Worm (Caenorhabditis elegans) whole organism, L1 larva: Measurements from ENCODE around the gene Y37E11AL.3.

Experiments
- C04F5.9 ChIP-seq: sonication (generic microtip); optimal IDR thresholded peaks from 2 replicates; lab custom pipeline; 2016; ENCODE audit warnings: missing genetic modification characterization, missing compliant biosample characterization
- C16A3.4 ChIP-seq: fragments of 150-350 bp; optimal IDR thresholded peaks from 2 replicates; lab custom pipeline; 2014; ENCODE audit warnings: missing biosample characterization, missing genetic modification characterization
- Y116A8C.19 ChIP-seq: sonication (generic microtip); optimal IDR thresholded peaks from 2 replicates; lab custom pipeline; 2016; ENCODE audit warnings: missing compliant biosample characterization, missing genetic modification characterization, borderline replicate concordance
- aha-1 ChIP-seq: fragments of 150-350 bp; optimal IDR thresholded peaks from 2 replicates; lab custom pipeline; 2014; ENCODE audit warnings: missing biosample characterization, missing genetic modification characterization
- aly-2 ChIP-seq: fragments of 150-350 bp; optimal IDR thresholded peaks from 2 replicates; lab custom pipeline; 2014; ENCODE audit warnings: missing biosample characterization, missing genetic modification characterization
- ceh-63 ChIP-seq: fragments of 200-800 bp; sonication (Bioruptor generic); optimal IDR thresholded peaks from 2 replicates; lab custom pipeline; 2018; ENCODE audit warnings: mild to moderate bottlenecking, missing genetic modification characterization, missing compliant biosample characterization
- ceh-82 ChIP-seq, 3 experiments: fragments of 150-350 bp in 1 of 3; sonication (generic microtip) in 2 of 3; optimal IDR thresholded peaks; 2 replicates each; lab custom pipeline; 2014 to 2017; ENCODE audit warnings: missing biosample characterization in 3 of 3, missing genetic modification characterization in 3 of 3
- efl-1 ChIP-seq, 4 experiments: fragments of 150-350 bp; optimal IDR thresholded peaks in 3 of 4; peaks in 1 of 4; 1 replicate in 1 of 4; 2 replicates in 3 of 4; lab custom pipeline; 2014; ENCODE audit warnings: missing biosample characterization in 2 of 4, missing genetic modification characterization in 2 of 4, missing genetic modification reagents in 2 of 4
- efl-3 ChIP-seq: fragments of 200-800 bp; sonication (Bioruptor generic); optimal IDR thresholded peaks from 2 replicates; lab custom pipeline; 2018; ENCODE audit warnings: mild to moderate bottlenecking, missing genetic modification characterization, missing compliant biosample characterization
- egl-13 ChIP-seq: sonication (generic microtip); optimal IDR thresholded peaks from 2 replicates; lab custom pipeline; 2016; ENCODE audit warnings: missing genotype, missing genetic modification reagents, missing genetic modification characterization, missing compliant biosample characterization
- elt-2 ChIP-seq: sonication (generic microtip); optimal IDR thresholded peaks from 2 replicates; lab custom pipeline; 2016; ENCODE audit warnings: missing genetic modification characterization, mild to moderate bottlenecking, inconsistent platforms, missing compliant biosample characterization, missing genetic modification reagents
- ets-5 ChIP-seq: fragments of 200-800 bp; sonication (Bioruptor generic); IDR thresholded peaks from 2 replicates; pipeline ENCODE4 v1.3.6; 2022; ENCODE audit warnings: missing genetic modification characterization, missing compliant biosample characterization
- fkh-10 ChIP-seq: sonication (generic microtip); optimal IDR thresholded peaks from 2 replicates; lab custom pipeline; 2017; ENCODE audit warnings: missing biosample characterization, missing genetic modification reagents, missing genetic modification characterization
- fos-1 ChIP-seq: fragments of 150-350 bp; optimal IDR thresholded peaks from 2 replicates; lab custom pipeline; 2014; ENCODE audit warnings: missing biosample characterization, missing genetic modification characterization
- hpl-2 ChIP-seq: fragments of 150-350 bp; optimal IDR thresholded peaks from 2 replicates; lab custom pipeline; 2014; ENCODE audit warnings: missing biosample characterization, missing genetic modification reagents, missing genetic modification characterization
- irx-1 ChIP-seq: sonication (generic microtip); optimal IDR thresholded peaks from 2 replicates; lab custom pipeline; 2016; ENCODE audit warnings: missing genetic modification characterization, missing compliant biosample characterization
- lin-14 ChIP-seq: fragments of 200-800 bp; sonication (Bioruptor generic); optimal IDR thresholded peaks from 2 replicates; lab custom pipeline; 2018; ENCODE audit warnings: mild to moderate bottlenecking, missing genetic modification characterization, moderate library complexity, missing compliant biosample characterization
- lir-3 ChIP-seq: sonication (generic microtip); optimal IDR thresholded peaks from 2 replicates; lab custom pipeline; 2016; ENCODE audit warnings: mild to moderate bottlenecking, missing genetic modification characterization, moderate library complexity, missing compliant biosample characterization; ENCODE audit not compliant: poor library complexity
- lsy-2 ChIP-seq, 2 experiments: fragments of 150-350 bp; optimal IDR thresholded peaks; 2 replicates each; lab custom pipeline; 2014; ENCODE audit warnings: missing biosample characterization in 2 of 2, missing genetic modification characterization in 2 of 2
- mdl-1 ChIP-seq, 2 experiments: fragments of 150-350 bp; optimal IDR thresholded peaks; 2 replicates each; lab custom pipeline; 2014 to 2017; ENCODE audit warnings: missing biosample characterization in 2 of 2, missing genetic modification characterization in 2 of 2, inconsistent platforms in 1 of 2
- nhr-28 ChIP-seq: fragments of 150-350 bp; optimal IDR thresholded peaks from 2 replicates; lab custom pipeline; 2014; ENCODE audit warnings: missing biosample characterization, missing genetic modification characterization
- nhr-76 ChIP-seq: sonication (generic microtip); optimal IDR thresholded peaks from 2 replicates; lab custom pipeline; 2017; ENCODE audit warnings: missing biosample characterization, missing genetic modification characterization
- nhr-77 ChIP-seq: fragments of 150-350 bp; optimal IDR thresholded peaks from 2 replicates; lab custom pipeline; 2014; ENCODE audit warnings: missing biosample characterization, missing genetic modification characterization
- nhr-84 ChIP-seq: sonication (generic microtip); optimal IDR thresholded peaks from 2 replicates; lab custom pipeline; 2017; ENCODE audit warnings: missing biosample characterization, missing genetic modification characterization
- nhr-85 ChIP-seq: sonication (generic microtip); peaks from one replicate; lab custom pipeline; 2016; ENCODE audit warnings: missing genetic modification characterization, inconsistent platforms, missing compliant biosample characterization
- pag-3 ChIP-seq: sonication (generic microtip); optimal IDR thresholded peaks from 2 replicates; lab custom pipeline; 2017; ENCODE audit warnings: missing genetic modification characterization, mild to moderate bottlenecking, missing compliant biosample characterization, antibody characterized with exemption, borderline replicate concordance; ENCODE audit not compliant: insufficient read depth
- pax-3 ChIP-seq: fragments of 200-800 bp; sonication (Bioruptor generic); optimal IDR thresholded peaks from 2 replicates; lab custom pipeline; 2018; ENCODE audit warnings: mild to moderate bottlenecking, missing genetic modification characterization, moderate library complexity, missing compliant biosample characterization
- rnt-1 ChIP-seq: sonication (generic microtip); optimal IDR thresholded peaks from 2 replicates; lab custom pipeline; 2016; ENCODE audit warnings: mild to moderate bottlenecking, missing genetic modification characterization, moderate library complexity, missing compliant biosample characterization
- skn-1 ChIP-seq: fragments of 150-350 bp; optimal IDR thresholded peaks from 2 replicates; lab custom pipeline; 2014; ENCODE audit warnings: missing biosample characterization, missing genetic modification characterization
- snu-23 ChIP-seq: sonication (generic microtip); optimal IDR thresholded peaks from 2 replicates; lab custom pipeline; 2016; ENCODE audit warnings: missing genetic modification characterization, missing compliant biosample characterization
- sox-4 ChIP-seq: sonication (generic microtip); optimal IDR thresholded peaks from 2 replicates; lab custom pipeline; 2016; ENCODE audit warnings: missing genetic modification characterization, missing compliant biosample characterization
- sptf-1 ChIP-seq: fragments of 150-350 bp; optimal IDR thresholded peaks from 2 replicates; lab custom pipeline; 2014; ENCODE audit warnings: missing biosample characterization, missing genetic modification characterization
- sup-37 ChIP-seq: fragments of 200-800 bp; sonication (Bioruptor generic); optimal IDR thresholded peaks from 2 replicates; lab custom pipeline; 2018; ENCODE audit warnings: mild to moderate bottlenecking, missing genetic modification characterization, missing compliant biosample characterization
- tlp-1 ChIP-seq: fragments of 150-350 bp; optimal IDR thresholded peaks from 2 replicates; lab custom pipeline; 2014; ENCODE audit warnings: missing biosample characterization, missing genetic modification characterization
- unc-130 ChIP-seq: fragments of 150-350 bp; optimal IDR thresholded peaks from 2 replicates; lab custom pipeline; 2017; ENCODE audit warnings: missing biosample characterization, missing genetic modification characterization, inconsistent platforms
- unc-86 ChIP-seq: sonication (generic microtip); optimal IDR thresholded peaks from 2 replicates; lab custom pipeline; 2016; ENCODE audit warnings: missing genetic modification characterization, missing compliant biosample characterization
- unc-98 ChIP-seq: fragments of 200-800 bp; sonication (Bioruptor generic); IDR thresholded peaks from 2 replicates; pipeline ENCODE4 v1.3.6; 2022; ENCODE audit warnings: missing genetic modification characterization, missing compliant biosample characterization
- vab-15 ChIP-seq: sonication (generic microtip); optimal IDR thresholded peaks from 2 replicates; lab custom pipeline; 2017; ENCODE audit warnings: missing genotype, mild to moderate bottlenecking, missing genetic modification characterization, missing compliant biosample characterization
- xbp-1 ChIP-seq: sonication (generic microtip); optimal IDR thresholded peaks from 2 replicates; lab custom pipeline; 2016; ENCODE audit warnings: missing genetic modification characterization, missing compliant biosample characterization
- ztf-11 ChIP-seq, 2 experiments: sonication (generic microtip); optimal IDR thresholded peaks; 2 replicates each; lab custom pipeline; 2016 to 2017; ENCODE audit warnings: missing genetic modification characterization in 2 of 2, missing biosample characterization in 1 of 2, missing compliant biosample characterization in 1 of 2

Gene Y37E11AL.3

DNA sequence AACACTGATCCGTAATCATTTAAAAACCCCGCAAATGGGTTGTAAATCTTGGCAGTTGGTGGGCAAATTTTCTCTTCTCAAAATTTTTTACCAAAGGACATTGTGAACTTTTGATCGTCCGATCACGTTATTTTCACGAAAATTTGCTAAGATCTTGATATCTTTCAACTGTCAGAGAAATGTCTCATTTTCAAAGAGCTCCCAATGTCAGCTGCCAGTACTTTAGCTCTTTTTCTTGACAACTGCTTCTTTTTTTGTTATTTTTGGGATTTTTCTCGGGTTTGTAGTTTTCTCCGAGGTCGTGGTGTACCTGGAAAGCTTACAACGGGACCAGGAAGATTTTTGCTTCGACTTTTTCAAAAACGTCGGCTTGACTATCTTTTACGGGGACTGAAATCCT, 38.8 kb upstream of the Y37E11AL.3 start (continued):
- TF ChIP-seq elt-2 (tag; lab: Kevin White, UChicago) (no peak), unc-86 (tag; lab: Kevin White, UChicago) (no peak), ztf-11 (tag; optimal IDR thresholded peaks at IDR 0.05; lab: Kevin White, UChicago) (no peak), lir-3 (tag; lab: Kevin White, UChicago) (no peak), unc-130 (tag; lab: Kevin White, UChicago) (peak; percentile 15), lin-14 (GFP tag; lab: Kevin White, UChicago) (peak; percentile 67), mdl-1 (tag; optimal IDR thresholded peaks at IDR 0.05; lab: Kevin White, UChicago) (no peak), hpl-2 (GFP tag; lab: Kevin White, UChicago) (no peak), nhr-28 (tag; lab: Kevin White, UChicago) (no peak), sup-37 (GFP tag; lab: Kevin White, UChicago) (no peak), xbp-1 (tag; lab: Kevin White, UChicago) (no peak), pax-3 (tag; lab: Kevin White, UChicago) (no peak), nhr-76 (no peak), fkh-10 (no peak), nhr-84 (tag; lab: Kevin White, UChicago) (no peak), irx-1 (no peak), sox-4 (tag; lab: Kevin White, UChicago) (no peak), Y116A8C.19 (no peak), ceh-63 (no peak), unc-98 (GFP tag; lab: Robert Waterston, UW) (peak; percentile 33; the same call in 1 of the 2 replicates), C04F5.9 (no peak), ceh-82 (tag; optimal IDR thresholded peaks at IDR 0.05; lab: Kevin White, UChicago) (no peak), egl-13 (no peak), nhr-77 (tag; lab: Kevin White, UChicago) (no peak), aly-2 (tag; lab: Kevin White, UChicago) (no peak), aha-1 (no peak), lsy-2 (tag; optimal IDR thresholded peaks at IDR 0.05; lab: Kevin White, UChicago) (peak; percentile 35 to 57), tlp-1 (tag; lab: Kevin White, UChicago) (no peak), snu-23 (GFP tag; lab: Kevin White, UChicago) (peak; percentile 44), ets-5 (GFP tag; lab: Robert Waterston, UW) (no peak)

DNA sequence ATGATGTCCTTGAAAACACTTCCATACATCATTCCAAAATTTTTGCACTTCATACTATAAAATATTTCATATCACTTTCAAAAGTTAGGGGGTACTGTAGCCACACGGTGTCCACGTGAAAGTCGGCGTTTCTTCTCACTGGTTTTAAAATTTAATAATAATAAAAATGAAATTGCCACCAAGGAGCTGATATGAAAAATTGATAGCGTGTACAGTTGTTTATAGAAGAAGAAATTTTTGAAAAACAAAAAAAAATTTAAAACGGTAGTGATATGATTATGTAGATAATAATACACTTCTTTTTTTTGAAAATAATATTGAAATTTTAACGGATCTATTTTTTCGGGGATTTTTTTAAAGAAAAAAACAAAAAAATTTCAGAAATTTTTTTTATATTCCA, 34.8 kb upstream of the Y37E11AL.3 start:
- TF ChIP-seq skn-1 (tag; lab: Kevin White, UChicago) (no peak), efl-1 (optimal IDR thresholded peaks at IDR 0.05; lab: Kevin White, UChicago) (no peak), efl-1 (GFP tag; optimal IDR thresholded peaks at IDR 0.05 in 1 of 2; lab: Kevin White, UChicago) (peak in 1 of 2 experiments; percentile 39), unc-130 (tag; lab: Kevin White, UChicago) (no peak)

ce11 chrIV:3661117-3661634, 33.6 kb upstream of the Y37E11AL.3 start:
- TF ChIP-seq nhr-85 (tag; lab: Kevin White, UChicago) (peak; percentile 31), efl-1 (optimal IDR thresholded peaks at IDR 0.05; lab: Kevin White, UChicago) (no peak), efl-1 (GFP tag; optimal IDR thresholded peaks at IDR 0.05 in 1 of 2; lab: Kevin White, UChicago) (peak in 1 of 2 experiments; percentile 73), vab-15 (tag; lab: Kevin White, UChicago) (no peak)
- TF ChIP-seq, all 84 proteins: peak for 2

ce11 chrIV:3662863-3663262, 31.9 kb upstream of the Y37E11AL.3 start:
- no peak for TF ChIP-seq C16A3.4 (tag; lab: Kevin White, UChicago)
- no peak for TF ChIP-seq efl-3 (GFP tag; lab: Kevin White, UChicago)
- no peak for TF ChIP-seq sptf-1 (tag; lab: Kevin White, UChicago)
- no peak for TF ChIP-seq pag-3 (tag; lab: Kevin White, UChicago)
- TF ChIP-seq fos-1 (tag; lab: Kevin White, UChicago): no peak
- no peak for TF ChIP-seq pax-3 (tag; lab: Kevin White, UChicago)
- TF ChIP-seq rnt-1: no peak
- TF ChIP-seq, all 84 proteins: peak for 0
